Worm (Caenorhabditis elegans) whole organism, midembryonic: Measurements from ENCODE around the gene T05A7.7.

Experiments used
- cog-1 ChIP-seq: sonication (generic microtip); optimal IDR thresholded peaks from 2 replicates; lab custom pipeline; 2016; ENCODE audit warnings: missing genetic modification characterization, missing compliant biosample characterization
- ref-1 ChIP-seq: fragments of 200-800 bp; sonication (Bioruptor generic); conservative IDR thresholded peaks from 2 replicates; pipeline ENCODE4 v1.3.6; 2022; ENCODE audit warnings: missing genetic modification reagents, missing genetic modification characterization, missing compliant biosample characterization
- tab-1 ChIP-seq: fragments of 200-800 bp; sonication (Bioruptor generic); IDR thresholded peaks from 2 replicates; pipeline ENCODE4 v1.3.6; 2022; ENCODE audit warnings: missing genetic modification characterization, missing compliant biosample characterization
- ztf-29 ChIP-seq: fragments of 200-800 bp; sonication (Bioruptor generic); IDR thresholded peaks from 2 replicates; pipeline ENCODE4 v1.3.6; 2022; ENCODE audit warnings: missing genetic modification reagents, missing genetic modification characterization, missing compliant biosample characterization

DNA sequence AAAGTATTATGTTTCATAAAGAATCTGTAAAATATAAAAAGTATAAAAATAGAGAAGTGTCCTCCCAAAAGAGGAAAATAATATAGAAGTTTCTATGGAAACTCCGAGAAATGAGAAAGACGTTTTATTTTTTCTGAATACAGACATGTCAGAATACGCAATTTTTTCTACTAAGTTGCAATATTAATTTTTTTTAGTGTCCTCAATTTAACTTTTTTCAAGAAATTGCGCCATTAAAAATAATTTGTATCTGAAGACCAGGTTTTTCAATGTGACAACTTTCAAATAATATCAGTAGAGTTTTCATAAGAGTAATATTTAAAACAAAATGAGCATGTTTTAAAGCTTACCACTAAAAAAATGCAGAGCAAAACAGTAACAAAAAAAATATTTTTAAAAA, 13.7 kb downstream of the T05A7.7 start, which contains the start of gene fut-5:
- TF ChIP-seq tab-1 (no peak), cog-1 (no peak), ztf-29 (no peak), ref-1 (no peak)
